Fruit fly (Drosophila melanogaster) whole organism, adult: ENCODE results near the gene Gba1b.

ENCODE experiments used
- CG11617 ChIP-seq: fragments of 200-800 bp; sonication (Bioruptor generic); optimal IDR thresholded peaks from 2 replicates; lab custom pipeline; 2017; ENCODE audit warnings: mild to moderate bottlenecking, missing biosample characterization, missing genetic modification reagents, missing genetic modification characterization
- CG12768 ChIP-seq: fragments of 200-800 bp; sonication (Bioruptor generic); optimal IDR thresholded peaks from 2 replicates; lab custom pipeline; 2017; ENCODE audit warnings: missing biosample characterization, missing genetic modification characterization, mild to moderate bottlenecking, moderate library complexity, missing genetic modification reagents
- CG14711 ChIP-seq: fragments of 200-800 bp; sonication (Bioruptor generic); optimal IDR thresholded peaks from 2 replicates; lab custom pipeline; 2018; ENCODE audit warnings: missing biosample characterization, mild to moderate bottlenecking, missing genetic modification characterization, moderate library complexity
- CG1620 ChIP-seq: fragments of 200-800 bp; sonication (Bioruptor generic); optimal IDR thresholded peaks from 2 replicates; lab custom pipeline; 2016; ENCODE audit warnings: missing biosample characterization, missing genetic modification characterization
- CG33017 ChIP-seq: fragments of 200-800 bp; sonication (Bioruptor generic); optimal IDR thresholded peaks from 2 replicates; lab custom pipeline; 2018; ENCODE audit warnings: missing biosample characterization, mild to moderate bottlenecking, missing genetic modification characterization, moderate library complexity
- CG5204 ChIP-seq: fragments of 200-800 bp; sonication (Bioruptor generic); optimal IDR thresholded peaks from 2 replicates; lab custom pipeline; 2016; ENCODE audit warnings: missing biosample characterization, missing genetic modification characterization
- CG7045 ChIP-seq: fragments of 200-800 bp; sonication (Bioruptor generic); optimal IDR thresholded peaks from 2 replicates; lab custom pipeline; 2017; ENCODE audit warnings: missing biosample characterization, mild to moderate bottlenecking, missing genetic modification characterization
- CG7101 ChIP-seq: fragments of 200-800 bp; sonication (Bioruptor generic); optimal IDR thresholded peaks from 2 replicates; lab custom pipeline; 2018; ENCODE audit warnings: missing biosample characterization, mild to moderate bottlenecking, missing genetic modification characterization, moderate library complexity
- Clk ChIP-seq: fragments of 200-800 bp; sonication (Bioruptor generic); optimal IDR thresholded peaks from 2 replicates; lab custom pipeline; 2017; ENCODE audit warnings: missing biosample characterization, missing genetic modification characterization
- Crg-1 ChIP-seq: fragments of 200-800 bp; sonication (Bioruptor generic); optimal IDR thresholded peaks from 2 replicates; lab custom pipeline; 2016; ENCODE audit warnings: missing biosample characterization, missing genetic modification characterization
- Hr96 ChIP-seq: fragments of 200-800 bp; sonication (Bioruptor generic); optimal IDR thresholded peaks from 2 replicates; lab custom pipeline; 2016; ENCODE audit warnings: missing biosample characterization, missing genetic modification characterization
- Mnt ChIP-seq: fragments of 200-800 bp; sonication (Bioruptor generic); optimal IDR thresholded peaks from 2 replicates; lab custom pipeline; 2016; ENCODE audit warnings: missing biosample characterization, mild to moderate bottlenecking, missing genetic modification characterization
- bab1 ChIP-seq: fragments of 200-800 bp; sonication (Bioruptor generic); optimal IDR thresholded peaks from 3 replicates; lab custom pipeline; 2019; ENCODE audit warnings: missing biosample characterization, mild to moderate bottlenecking, missing genetic modification characterization, moderate library complexity
- cic ChIP-seq: fragments of 200-800 bp; sonication (Bioruptor generic); optimal IDR thresholded peaks from 2 replicates; lab custom pipeline; 2017; ENCODE audit warnings: missing biosample characterization, mild to moderate bottlenecking, missing genetic modification characterization, moderate library complexity
- cnc ChIP-seq, 2 experiments: fragments of >200 bp; optimal IDR thresholded peaks; 2 replicates each; lab custom pipeline; 2017
- kay ChIP-seq: fragments of 200-800 bp; sonication (Bioruptor generic); peaks from one replicate; lab custom pipeline; 2016; ENCODE audit warnings: missing biosample characterization, missing genetic modification characterization, borderline replicate concordance
- ovo ChIP-seq: fragments of 200-800 bp; sonication (Bioruptor generic); optimal IDR thresholded peaks from 2 replicates; lab custom pipeline; 2016; ENCODE audit warnings: missing biosample characterization, missing genetic modification characterization
- pad ChIP-seq: fragments of 200-800 bp; sonication (Bioruptor generic); optimal IDR thresholded peaks from 3 replicates; lab custom pipeline; 2017; ENCODE audit warnings: missing biosample characterization, missing genetic modification characterization, mild to moderate bottlenecking, moderate library complexity, missing genetic modification reagents
- tj ChIP-seq: fragments of 200-800 bp; sonication (Bioruptor generic); optimal IDR thresholded peaks from 3 replicates; lab custom pipeline; 2017; ENCODE audit warnings: missing biosample characterization, mild to moderate bottlenecking, missing genetic modification characterization, moderate library complexity
- toe ChIP-seq: fragments of 200-800 bp; sonication (Bioruptor generic); optimal IDR thresholded peaks from 2 replicates; lab custom pipeline; 2016; ENCODE audit warnings: missing biosample characterization, missing genetic modification characterization

Gba1b gene

DNA sequence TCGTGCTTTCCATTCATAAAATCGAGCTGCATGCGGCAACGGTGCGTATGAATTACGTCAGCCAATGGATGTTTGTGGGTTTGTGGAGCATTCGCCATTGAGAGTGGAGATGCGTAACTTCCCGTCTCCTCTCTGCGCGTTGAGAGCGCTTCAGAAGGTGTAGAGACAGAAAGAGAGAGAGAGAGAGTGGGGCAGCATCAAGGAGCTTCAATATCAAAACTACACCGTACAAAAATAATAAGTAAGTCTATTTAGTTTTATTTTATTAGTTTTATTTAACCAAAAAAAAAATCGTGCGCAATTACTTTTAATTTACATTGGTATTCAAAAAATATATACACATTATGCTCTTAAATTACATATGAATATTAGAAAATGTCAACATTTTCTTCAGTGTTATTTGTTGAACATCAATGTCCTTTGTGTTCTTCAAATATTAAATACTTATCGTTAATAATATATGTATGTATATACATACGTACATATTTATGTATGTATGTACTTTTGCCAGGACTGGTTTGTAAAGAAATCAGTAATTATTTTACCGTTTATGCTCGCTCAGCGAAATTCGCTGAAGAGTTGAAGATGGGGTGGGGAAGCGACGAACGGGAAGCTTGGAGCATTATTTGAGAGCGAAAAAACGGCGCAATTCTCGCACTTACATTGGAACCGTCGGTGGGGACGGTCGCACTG lies 18.2 kb downstream of the Gba1b start, which contains the start of gene CG10365:
Gene CG10365, plus strand, starts transcription at position 652 of the 693 bp plus-strand sequence.
- TF ChIP-seq CG33017 (peak; percentile 83), cic (GFP tag; lab: Kevin White, UChicago) (no peak), CG14711 (peak; percentile 83), kay (GFP tag; lab: Kevin White, UChicago) (peak; percentile 81), pad (GFP tag; lab: Kevin White, UChicago) (peak; percentile 98), CG5204 (GFP tag; lab: Kevin White, UChicago) (peak; percentile 27), CG7101 (peak; percentile 78), CG11617 (GFP tag; lab: Kevin White, UChicago) (no peak), CG1620 (GFP tag; lab: Kevin White, UChicago) (no peak), CG7045 (GFP tag; lab: Kevin White, UChicago) (peak; percentile 73), tj (GFP tag; lab: Kevin White, UChicago) (peak; percentile 98)

DNA sequence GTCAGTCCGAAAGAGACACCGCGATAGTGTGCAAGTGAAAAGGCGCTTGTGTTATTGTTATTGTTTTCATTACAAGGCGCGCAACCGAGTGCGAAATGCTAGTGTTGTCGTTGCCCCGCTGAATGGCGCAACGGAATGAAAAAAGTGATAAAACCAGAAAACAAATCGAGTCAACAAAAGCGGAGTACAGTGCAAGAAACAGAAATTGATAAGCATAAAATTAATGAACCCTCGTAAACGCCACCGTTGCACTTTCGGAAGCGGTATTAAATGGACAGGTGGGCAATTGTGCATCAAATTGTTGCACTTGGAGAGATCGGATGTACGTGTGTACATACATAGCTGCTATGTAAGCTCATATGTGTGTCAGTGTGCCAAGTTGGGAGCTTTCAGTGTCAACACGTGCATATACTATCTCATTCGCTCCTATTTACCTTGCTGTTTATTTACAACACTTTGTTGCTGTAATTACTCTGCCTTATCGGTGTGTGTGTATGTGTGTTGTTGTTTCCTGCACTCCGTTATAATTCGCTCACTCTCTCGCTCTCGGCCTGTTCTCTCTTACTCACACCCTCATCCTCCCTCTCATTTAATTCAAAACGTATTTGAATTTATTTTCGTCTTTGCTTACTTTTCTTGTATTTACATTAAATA lies 18.9 kb downstream of the Gba1b start:
- TF ChIP-seq tj (GFP tag; lab: Kevin White, UChicago) (peak; percentile 88), CG12768 (GFP tag; lab: Kevin White, UChicago) (peak; percentile 55), cic (GFP tag; lab: Kevin White, UChicago) (peak; percentile 99), CG5204 (GFP tag; lab: Kevin White, UChicago) (peak; percentile 11), Clk (GFP tag; lab: Kevin White, UChicago) (peak; percentile 81), CG7101 (peak; percentile 77), kay (GFP tag; lab: Kevin White, UChicago) (peak; percentile 98), CG14711 (no peak), bab1 (peak; percentile 4), CG7045 (GFP tag; lab: Kevin White, UChicago) (peak; percentile 80), cnc (optimal IDR thresholded peaks at IDR 0.05; lab: Kevin White, UChicago) (no peak), Mnt (GFP tag; lab: Kevin White, UChicago) (peak; percentile 91), CG11617 (GFP tag; lab: Kevin White, UChicago) (peak; percentile 79), ovo (GFP tag; lab: Kevin White, UChicago) (peak; percentile 94), Hr96 (GFP tag; lab: Kevin White, UChicago) (peak; percentile 65), CG33017 (peak; percentile 72), pad (GFP tag; lab: Kevin White, UChicago) (peak; percentile 89), CG1620 (GFP tag; lab: Kevin White, UChicago) (no peak), toe (GFP tag; lab: Kevin White, UChicago) (peak; percentile 54), Crg-1 (peak; percentile 92)

DNA sequence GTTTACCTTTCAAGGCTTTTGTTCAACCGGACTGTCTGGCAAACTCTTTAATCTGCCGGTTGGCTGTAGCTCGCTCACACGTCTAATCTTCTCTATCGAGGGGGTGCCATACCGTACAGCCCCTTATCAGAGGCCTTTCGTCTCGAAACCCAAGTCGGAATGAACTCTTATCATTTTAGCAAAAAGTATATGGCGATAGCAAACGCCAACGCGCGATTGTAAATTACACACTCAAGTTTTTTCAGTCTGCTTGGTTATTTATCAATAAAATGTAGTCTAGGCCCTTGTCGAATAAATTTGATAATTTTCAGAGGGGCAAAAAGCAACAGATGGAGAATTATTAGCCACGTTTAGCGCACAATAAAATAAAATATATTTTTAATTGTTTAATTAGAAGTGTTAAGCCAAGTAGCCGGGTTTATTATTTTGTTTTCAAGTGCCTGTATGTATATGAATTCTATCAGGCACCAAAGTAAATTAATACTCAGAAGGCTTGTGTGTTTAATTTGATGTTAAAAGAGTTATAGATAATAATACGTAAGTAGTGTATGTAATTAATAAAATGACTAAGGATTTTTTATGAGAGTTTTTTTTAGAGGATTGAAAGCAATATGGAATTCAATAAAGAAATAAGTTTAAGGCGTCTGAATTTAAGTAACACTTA lies 20.4 kb downstream of the Gba1b start:
- TF ChIP-seq cic (GFP tag; lab: Kevin White, UChicago) = peak; percentile 90
- TF ChIP-seq CG11617 (GFP tag; lab: Kevin White, UChicago) = no peak
- TF ChIP-seq Mnt (GFP tag; lab: Kevin White, UChicago) = peak; percentile 34
- TF ChIP-seq kay (GFP tag; lab: Kevin White, UChicago) = no peak
- TF ChIP-seq CG12768 (GFP tag; lab: Kevin White, UChicago) = peak; percentile 18
- TF ChIP-seq CG33017 = peak; percentile 24
- TF ChIP-seq cnc (optimal IDR thresholded peaks at IDR 0.05; lab: Kevin White, UChicago) = peak in 1 of 2 experiments; percentile 16
- no peak for TF ChIP-seq toe (GFP tag; lab: Kevin White, UChicago)
- TF ChIP-seq bab1 = no peak
- TF ChIP-seq CG7045 (GFP tag; lab: Kevin White, UChicago) = no peak
- no peak for TF ChIP-seq tj (GFP tag; lab: Kevin White, UChicago)

DNA sequence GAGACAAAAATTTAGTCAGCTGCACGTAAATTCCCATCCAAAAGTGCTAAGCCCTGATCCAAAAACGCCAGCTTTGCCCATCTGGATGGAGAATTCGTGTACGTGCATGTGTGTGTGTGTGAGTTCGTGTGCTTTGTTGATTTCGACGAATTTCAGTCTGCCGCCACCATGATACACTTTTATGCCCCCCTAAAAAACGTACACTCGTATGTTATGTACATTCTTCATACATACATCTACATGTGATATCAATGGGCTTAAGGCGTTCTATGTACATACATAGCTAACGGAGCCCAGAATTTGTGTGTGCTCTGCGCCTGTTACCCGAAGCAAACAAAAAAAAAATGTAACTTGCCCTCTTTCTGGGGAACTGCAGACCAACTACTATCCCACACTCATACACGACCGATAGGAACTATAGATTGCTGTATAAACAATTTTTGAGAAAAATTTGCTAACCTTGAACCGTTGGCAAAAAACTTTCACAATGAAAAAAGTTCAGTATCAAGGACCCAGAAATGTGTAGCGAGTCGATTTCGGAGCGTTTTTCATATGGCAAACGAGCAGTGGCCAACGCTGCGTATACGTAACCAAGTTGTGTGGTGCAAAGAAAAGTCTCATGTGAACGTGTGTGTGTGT lies 21.2 kb downstream of the Gba1b start:
- no peak for TF ChIP-seq CG1620 (GFP tag; lab: Kevin White, UChicago)
- TF ChIP-seq Crg-1 = no peak
- no peak for TF ChIP-seq tj (GFP tag; lab: Kevin White, UChicago)
- TF ChIP-seq CG12768 (GFP tag; lab: Kevin White, UChicago) = peak; percentile 32
- no peak for TF ChIP-seq CG7101
- TF ChIP-seq CG11617 (GFP tag; lab: Kevin White, UChicago) = no peak
- no peak for TF ChIP-seq pad (GFP tag; lab: Kevin White, UChicago)

DNA sequence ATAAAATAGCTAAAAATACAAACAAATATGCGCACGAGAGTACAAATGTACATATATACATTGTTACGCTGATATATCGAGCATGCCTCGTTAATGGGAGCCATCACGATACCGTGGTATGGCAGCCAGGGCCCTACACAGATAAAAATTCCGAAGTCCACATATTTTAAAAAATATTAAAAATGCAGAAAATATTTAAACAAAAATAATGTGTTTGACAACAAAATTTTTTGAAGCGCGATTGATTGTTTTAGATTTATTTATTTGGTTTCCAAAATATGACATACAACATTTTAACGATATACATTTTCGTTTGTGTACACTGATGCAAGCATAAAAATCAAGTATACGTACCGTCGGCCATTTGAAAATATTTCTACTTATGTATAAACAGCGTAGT lies 22.1 kb downstream of the Gba1b start:
- TF ChIP-seq pad (GFP tag; lab: Kevin White, UChicago) (peak; percentile 22), Clk (GFP tag; lab: Kevin White, UChicago) (no peak), CG33017 (peak; percentile 87), Mnt (GFP tag; lab: Kevin White, UChicago) (peak; percentile 25), Crg-1 (no peak), CG1620 (GFP tag; lab: Kevin White, UChicago) (no peak), CG7101 (peak; percentile 76), CG14711 (peak; percentile 79), tj (GFP tag; lab: Kevin White, UChicago) (peak; percentile 13), kay (GFP tag; lab: Kevin White, UChicago) (peak; percentile 88), CG12768 (GFP tag; lab: Kevin White, UChicago) (peak; percentile 49), bab1 (peak; percentile 20), cnc (optimal IDR thresholded peaks at IDR 0.05; lab: Kevin White, UChicago) (no peak), Hr96 (GFP tag; lab: Kevin White, UChicago) (peak; percentile 4), CG5204 (GFP tag; lab: Kevin White, UChicago) (peak; percentile 66), CG11617 (GFP tag; lab: Kevin White, UChicago) (peak; percentile 69), toe (GFP tag; lab: Kevin White, UChicago) (peak; percentile 67), cic (GFP tag; lab: Kevin White, UChicago) (no peak), CG7045 (GFP tag; lab: Kevin White, UChicago) (peak; percentile 78), ovo (GFP tag; lab: Kevin White, UChicago) (no peak)
